Worm (Caenorhabditis elegans): ENCODE data around the gene rict-1.

DNA sequence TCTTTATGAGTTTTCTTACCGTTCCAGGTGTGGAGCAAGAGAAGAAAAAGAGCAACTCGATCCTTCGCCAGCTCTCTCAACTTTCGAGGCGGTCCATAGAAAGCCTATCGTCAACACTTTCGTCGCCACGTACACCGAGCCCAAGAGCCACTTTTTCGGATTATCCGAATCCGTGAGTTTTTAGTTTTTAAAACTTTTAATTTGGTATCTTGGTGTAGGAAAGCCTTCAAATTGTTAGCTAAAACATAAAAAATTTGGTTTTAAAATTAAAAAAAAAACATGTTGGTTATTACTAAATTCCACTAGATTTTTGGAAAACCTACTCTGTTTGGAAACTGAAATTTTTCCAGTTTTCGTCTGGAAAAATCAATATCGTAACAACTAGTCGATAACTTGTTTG, 42.9 kb downstream of the rict-1 start:
- TF ChIP-seq pha-4 (tag; optimal IDR thresholded peaks at IDR 0.05), result no peak
- TF ChIP-seq ztf-4 (tag; optimal IDR thresholded peaks at IDR 0.05), result no peak
- no peak for TF ChIP-seq zag-1 (tag; optimal IDR thresholded peaks at IDR 0.05)
- TF ChIP-seq nhr-77 (tag; optimal IDR thresholded peaks at IDR 0.05), result no peak
- TF ChIP-seq skn-1 (tag; optimal IDR thresholded peaks at IDR 0.05), result no peak
- TF ChIP-seq pqm-1 (tag; optimal IDR thresholded peaks at IDR 0.05), result no peak
- TF ChIP-seq eor-1 (tag; optimal IDR thresholded peaks at IDR 0.05), result no peak
